Worm (Caenorhabditis elegans) whole organism, L2 larva: Measurements from ENCODE around the gene mec-4.
A peak's percentile ranks its signal among the peaks of the same experiment; 100 is the strongest.

Source experiments
- aly-2 ChIP-seq: fragments of 150-350 bp; optimal IDR thresholded peaks from 2 replicates; lab custom pipeline; 2014; ENCODE audit warnings: missing biosample characterization, missing genetic modification characterization
- crh-2 ChIP-seq: sonication (generic microtip); optimal IDR thresholded peaks from 2 replicates; lab custom pipeline; 2017; ENCODE audit warnings: missing biosample characterization, missing genetic modification characterization
- dmd-4 ChIP-seq: sonication (generic microtip); optimal IDR thresholded peaks from 2 replicates; lab custom pipeline; 2017; ENCODE audit warnings: missing biosample characterization, missing genetic modification characterization
- lsy-2 ChIP-seq, 2 experiments: fragments of 150-350 bp in 1 of 2; sonication (generic microtip) in 1 of 2; optimal IDR thresholded peaks; 2 replicates each; lab custom pipeline; 2014 to 2017; ENCODE audit warnings: missing biosample characterization in 2 of 2, missing genetic modification characterization in 2 of 2
- nhr-237 ChIP-seq: fragments of 150-350 bp; optimal IDR thresholded peaks from 2 replicates; lab custom pipeline; 2014; ENCODE audit warnings: missing biosample characterization, missing genetic modification characterization
- zag-1 ChIP-seq: fragments of 150-350 bp; optimal IDR thresholded peaks from 2 replicates; lab custom pipeline; 2014; ENCODE audit warnings: missing biosample characterization, missing genetic modification characterization

DNA sequence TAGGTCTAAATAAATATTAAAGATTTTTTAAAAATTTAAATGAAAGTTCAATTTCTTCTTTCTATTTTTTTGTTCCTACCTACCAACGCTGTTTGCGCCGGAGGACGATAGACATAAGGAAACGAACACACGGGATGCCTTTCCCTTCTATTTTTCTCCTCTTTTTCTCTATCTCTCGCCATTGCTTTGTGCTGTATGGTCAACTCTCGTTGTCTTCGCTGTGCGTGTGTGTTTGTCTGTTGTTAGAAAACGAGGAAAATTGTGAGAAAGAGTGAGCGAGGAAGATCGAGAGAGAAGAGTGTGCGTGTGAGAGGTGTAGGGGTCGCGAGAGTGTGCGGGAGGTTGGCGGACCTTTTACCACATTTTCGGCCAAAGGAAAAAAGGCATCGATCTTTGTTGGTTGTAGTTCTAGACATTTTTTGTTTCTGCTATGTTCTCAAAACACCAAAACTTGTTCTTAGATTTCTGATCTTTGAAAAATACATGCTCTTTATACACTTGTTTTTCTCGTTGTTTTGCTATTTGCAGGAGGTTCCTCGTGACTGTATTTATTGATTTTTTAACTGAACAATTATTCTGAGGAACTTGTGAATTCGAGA lies 7.8 kb downstream of the mec-4 start:
- TF ChIP-seq nhr-237 (tag; lab: Kevin White, UChicago) (no peak), lsy-2 (tag; optimal IDR thresholded peaks at IDR 0.05; lab: Kevin White, UChicago) (peak in 1 of 2 experiments; percentile 68), zag-1 (tag; lab: Kevin White, UChicago) (peak; percentile 33), crh-2 (tag; lab: Kevin White, UChicago) (peak; percentile 78), dmd-4 (no peak), aly-2 (tag; lab: Kevin White, UChicago) (no peak)
